Worm (Caenorhabditis elegans) whole organism, L4 larva: ENCODE measurements around the gene srw-84.

Experiments used
- daf-19 ChIP-seq: fragments of 200-800 bp; sonication (Bioruptor generic); conservative IDR thresholded peaks from 2 replicates; pipeline ENCODE4 v1.3.6; 2022; ENCODE audit warnings: missing genetic modification characterization, missing compliant biosample characterization
- lin-1 ChIP-seq: fragments of 200-800 bp; sonication (Bioruptor generic); IDR thresholded peaks from 2 replicates; pipeline ENCODE4 v1.3.6; 2022; ENCODE audit warnings: missing genetic modification reagents, missing genetic modification characterization, missing compliant biosample characterization
- nhr-10 ChIP-seq: fragments of 150-350 bp; optimal IDR thresholded peaks from 2 replicates; lab custom pipeline; 2014; ENCODE audit warnings: missing biosample characterization, missing genetic modification characterization
- pqm-1 ChIP-seq: sonication (generic microtip); optimal IDR thresholded peaks from 2 replicates; lab custom pipeline; 2017; ENCODE audit warnings: missing biosample characterization, missing genetic modification characterization

DNA sequence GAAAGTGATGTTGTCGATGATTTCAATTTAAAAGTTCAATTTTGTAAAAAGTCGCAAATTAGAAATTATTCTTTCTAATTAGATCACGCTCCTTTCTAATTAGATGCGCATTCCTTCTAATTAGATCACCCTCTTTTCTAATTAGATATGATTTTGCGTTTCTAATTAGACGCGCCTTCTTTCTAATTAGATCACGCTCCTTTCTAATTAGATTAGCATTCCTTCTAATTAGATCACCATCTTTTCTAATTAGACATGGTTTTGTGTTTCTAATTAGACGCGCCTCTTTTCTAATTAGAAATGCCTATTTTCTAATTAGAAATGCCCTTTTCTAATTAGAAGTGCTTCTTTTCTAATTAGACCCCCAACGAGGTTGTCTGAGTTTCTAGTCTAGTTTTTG lies 24.4 kb upstream of the srw-84 start:
- TF ChIP-seq pqm-1 (tag; lab: Kevin White, UChicago) (no peak), daf-19 (GFP tag; lab: Robert Waterston, UW) (no peak), nhr-10 (tag; lab: Kevin White, UChicago) (no peak), lin-1 (GFP tag; lab: Robert Waterston, UW) (no peak)
